Worm (Caenorhabditis elegans) whole organism, mixed stage, embryonic: ENCODE results near the gene K06A4.2.

Experiments used
- M03D4.4 ChIP-seq: sonication (generic microtip); optimal IDR thresholded peaks from 2 replicates; lab custom pipeline; 2017; ENCODE audit warnings: mild to moderate bottlenecking, missing genetic modification characterization, missing compliant biosample characterization
- bed-3 ChIP-seq: fragments of 200-800 bp; sonication (Bioruptor generic); optimal IDR thresholded peaks from 3 replicates; lab custom pipeline; 2018; ENCODE audit warnings: mild to moderate bottlenecking, missing genetic modification characterization, moderate library complexity, missing compliant biosample characterization
- blmp-1 ChIP-seq: fragments of 150-350 bp; optimal IDR thresholded peaks from 2 replicates; lab custom pipeline; 2014; ENCODE audit warnings: missing biosample characterization, missing genetic modification characterization
- ceh-39 ChIP-seq: fragments of 150-350 bp; optimal IDR thresholded peaks from 2 replicates; lab custom pipeline; 2014; ENCODE audit warnings: missing biosample characterization, missing genetic modification characterization
- ceh-43 ChIP-seq: fragments of 200-800 bp; sonication (Bioruptor generic); optimal IDR thresholded peaks from 2 replicates; lab custom pipeline; 2018; ENCODE audit warnings: mild to moderate bottlenecking, missing genetic modification characterization, moderate library complexity, missing compliant biosample characterization
- ces-1 ChIP-seq: fragments of 150-350 bp; optimal IDR thresholded peaks from 2 replicates; lab custom pipeline; 2014; ENCODE audit warnings: missing biosample characterization, missing genetic modification reagents, missing genetic modification characterization
- cnd-1 ChIP-seq: fragments of 200-800 bp; sonication (Bioruptor generic); optimal IDR thresholded peaks from 2 replicates; lab custom pipeline; 2018; ENCODE audit warnings: mild to moderate bottlenecking, missing genetic modification characterization, missing compliant biosample characterization
- elt-1 ChIP-seq: sonication (generic microtip); optimal IDR thresholded peaks from 2 replicates; lab custom pipeline; 2017; ENCODE audit warnings: missing genetic modification characterization, mild to moderate bottlenecking, missing compliant biosample characterization, antibody characterized with exemption, moderate library complexity, borderline replicate concordance; ENCODE audit not compliant: insufficient read depth
- flh-1 ChIP-seq: fragments of 200-800 bp; sonication (Bioruptor generic); optimal IDR thresholded peaks from 2 replicates; lab custom pipeline; 2018; ENCODE audit warnings: mild to moderate bottlenecking, missing genetic modification characterization, moderate library complexity, missing compliant biosample characterization
- ham-2 ChIP-seq: fragments of 200-800 bp; sonication (Bioruptor generic); optimal IDR thresholded peaks from 2 replicates; lab custom pipeline; 2018; ENCODE audit warnings: mild to moderate bottlenecking, missing genetic modification characterization, missing compliant biosample characterization
- hlh-1 ChIP-seq: fragments of 150-350 bp; optimal IDR thresholded peaks from 2 replicates; lab custom pipeline; 2014; ENCODE audit warnings: missing biosample characterization, missing genetic modification reagents, missing genetic modification characterization
- lin-13 ChIP-seq: fragments of 150-350 bp; optimal IDR thresholded peaks from 2 replicates; lab custom pipeline; 2014; ENCODE audit warnings: missing biosample characterization, missing genetic modification characterization
- lin-32 ChIP-seq: fragments of 200-800 bp; sonication (Bioruptor generic); optimal IDR thresholded peaks from 2 replicates; lab custom pipeline; 2018; ENCODE audit warnings: mild to moderate bottlenecking, missing genetic modification characterization, missing compliant biosample characterization
- lsy-2 ChIP-seq: fragments of 150-350 bp; optimal IDR thresholded peaks from 2 replicates; lab custom pipeline; 2014; ENCODE audit warnings: missing biosample characterization, missing genetic modification characterization
- mab-5 ChIP-seq: fragments of 150-350 bp; optimal IDR thresholded peaks from 2 replicates; lab custom pipeline; 2014; ENCODE audit warnings: missing biosample characterization, missing genetic modification characterization
- mep-1 ChIP-seq: fragments of 150-350 bp; optimal IDR thresholded peaks from 2 replicates; lab custom pipeline; 2017; ENCODE audit warnings: missing biosample characterization, missing genetic modification reagents, missing genetic modification characterization, inconsistent platforms
- mls-2 ChIP-seq: sonication (generic microtip); optimal IDR thresholded peaks from 2 replicates; lab custom pipeline; 2016; ENCODE audit warnings: mild to moderate bottlenecking, missing genetic modification characterization, moderate library complexity, missing compliant biosample characterization
- nhr-12 ChIP-seq: fragments of 150-350 bp; optimal IDR thresholded peaks from 2 replicates; lab custom pipeline; 2014; ENCODE audit warnings: missing biosample characterization, missing genetic modification characterization
- nhr-2 ChIP-seq: fragments of 150-350 bp; optimal IDR thresholded peaks from 2 replicates; lab custom pipeline; 2014; ENCODE audit warnings: missing biosample characterization, missing genetic modification characterization
- nhr-237 ChIP-seq: fragments of 150-350 bp; optimal IDR thresholded peaks from 2 replicates; lab custom pipeline; 2014; ENCODE audit warnings: missing biosample characterization, missing genetic modification characterization
- nhr-28 ChIP-seq: fragments of 150-350 bp; optimal IDR thresholded peaks from 2 replicates; lab custom pipeline; 2014; ENCODE audit warnings: missing biosample characterization, missing genetic modification characterization
- nhr-76 ChIP-seq: sonication (generic microtip); optimal IDR thresholded peaks from 2 replicates; lab custom pipeline; 2017; ENCODE audit warnings: missing biosample characterization, missing genetic modification characterization
- pha-4 ChIP-seq: fragments of 150-350 bp; optimal IDR thresholded peaks from 2 replicates; lab custom pipeline; 2018; ENCODE audit warnings: missing biosample characterization, missing genetic modification reagents, missing genetic modification characterization
- sem-2 ChIP-seq: fragments of 200-800 bp; sonication (Bioruptor generic); optimal IDR thresholded peaks from 2 replicates; lab custom pipeline; 2018; ENCODE audit warnings: mild to moderate bottlenecking, missing genetic modification characterization, missing compliant biosample characterization
- snpc-4 ChIP-seq: fragments of 150-350 bp; optimal IDR thresholded peaks from 2 replicates; lab custom pipeline; 2014; ENCODE audit warnings: missing biosample characterization, missing genetic modification characterization
- sptf-1 ChIP-seq: sonication (generic microtip); optimal IDR thresholded peaks from 2 replicates; lab custom pipeline; 2017; ENCODE audit warnings: mild to moderate bottlenecking, missing genetic modification characterization, moderate library complexity, missing compliant biosample characterization
- tbx-8 ChIP-seq: fragments of 200-800 bp; sonication (Bioruptor generic); optimal IDR thresholded peaks from 2 replicates; lab custom pipeline; 2018; ENCODE audit warnings: mild to moderate bottlenecking, missing genetic modification characterization, moderate library complexity, missing compliant biosample characterization
- unc-120 ChIP-seq: sonication (generic microtip); optimal IDR thresholded peaks from 2 replicates; lab custom pipeline; 2017; ENCODE audit warnings: missing genetic modification characterization, missing compliant biosample characterization; ENCODE audit not compliant: poor library complexity, severe bottlenecking
- unc-39 ChIP-seq: fragments of 150-350 bp; optimal IDR thresholded peaks from 2 replicates; lab custom pipeline; 2014; ENCODE audit warnings: missing biosample characterization, missing genetic modification characterization
- zip-8 ChIP-seq: fragments of 150-350 bp; optimal IDR thresholded peaks from 2 replicates; lab custom pipeline; 2014; ENCODE audit warnings: missing biosample characterization, missing genetic modification characterization
- ztf-11 ChIP-seq: fragments of 150-350 bp; optimal IDR thresholded peaks from 2 replicates; lab custom pipeline; 2014; ENCODE audit warnings: missing biosample characterization, missing genetic modification characterization

Gene K06A4.2

DNA sequence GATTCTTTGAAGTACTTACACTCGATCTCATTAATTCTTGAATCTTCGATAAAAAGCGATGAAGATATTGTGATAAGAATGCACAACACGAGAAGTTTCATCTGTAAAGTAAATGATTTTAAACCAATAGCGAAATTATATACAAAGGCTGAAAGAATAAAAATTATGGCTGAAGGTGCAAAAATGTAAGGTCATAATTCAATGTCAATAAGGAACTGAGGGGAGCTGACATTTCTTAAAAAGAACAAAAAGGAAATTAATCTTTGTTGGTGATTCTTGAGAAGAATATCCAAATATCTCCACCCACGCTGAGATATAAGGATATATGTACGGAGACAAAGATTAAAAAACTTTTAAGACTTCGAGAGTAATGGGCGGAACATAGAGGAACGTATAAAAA, 40.1 kb downstream of the K06A4.2 start, which contains the start of gene C50F4.9:
Gene C50F4.9, minus strand, starts transcription at position 101 of the 400 bp plus-strand sequence.
- TF ChIP-seq bed-3 (no peak), nhr-76 (tag; lab: Kevin White, UChicago) (no peak), sem-2 (GFP tag; lab: Kevin White, UChicago) (no peak), ham-2 (GFP tag; lab: Kevin White, UChicago) (no peak), ceh-43 (GFP tag; lab: Kevin White, UChicago) (no peak), unc-120 (no peak), nhr-2 (tag; lab: Kevin White, UChicago) (no peak), sptf-1 (tag; lab: Kevin White, UChicago) (no peak), lsy-2 (no peak), M03D4.4 (tag; lab: Kevin White, UChicago) (no peak), nhr-237 (tag; lab: Kevin White, UChicago) (no peak), lin-13 (tag; lab: Kevin White, UChicago) (no peak), zip-8 (tag; lab: Kevin White, UChicago) (no peak), blmp-1 (tag; lab: Kevin White, UChicago) (no peak)

- TF ChIP-seq nhr-28 (tag; lab: Kevin White, UChicago) (no peak), tbx-8 (GFP tag; lab: Kevin White, UChicago) (no peak), sem-2 (GFP tag; lab: Kevin White, UChicago) (no peak), ztf-11 (tag; lab: Kevin White, UChicago) (no peak), ham-2 (GFP tag; lab: Kevin White, UChicago) (no peak), ceh-43 (GFP tag; lab: Kevin White, UChicago) (no peak), ces-1 (GFP tag; lab: Kevin White, UChicago) (no peak), snpc-4 (tag; lab: Kevin White, UChicago) (no peak), mab-5 (no peak), ceh-39 (tag; lab: Kevin White, UChicago) (no peak), nhr-237 (tag; lab: Kevin White, UChicago) (no peak), zip-8 (tag; lab: Kevin White, UChicago) (no peak)
- TF ChIP-seq, all 35 proteins: peak for 0
Measured at ce11 chrV:9526470-9526869, 42.5 kb downstream of the K06A4.2 start, which contains the start of gene C50F4.1. Gene C50F4.1 (plus strand): TSS chrV:9526793.

- TF ChIP-seq ces-1 (GFP tag; lab: Kevin White, UChicago) (no peak), hlh-1 (no peak), tbx-8 (GFP tag; lab: Kevin White, UChicago) (no peak), mab-5 (no peak), mep-1 (no peak), cnd-1 (tag; lab: Kevin White, UChicago) (no peak), unc-120 (no peak), pha-4 (tag; lab: Kevin White, UChicago) (no peak), lin-32 (GFP tag; lab: Kevin White, UChicago) (no peak), elt-1 (no peak), nhr-76 (tag; lab: Kevin White, UChicago) (no peak)
Measured at ce11 chrV:9527337-9527736, 43.3 kb downstream of the K06A4.2 start.

ce11 chrV:9527984-9528383, 44.0 kb downstream of the K06A4.2 start:
- TF ChIP-seq tbx-8 (GFP tag; lab: Kevin White, UChicago), result no peak
- no peak for TF ChIP-seq elt-1
- no peak for TF ChIP-seq flh-1
- no peak for TF ChIP-seq mab-5
- no peak for TF ChIP-seq ham-2 (GFP tag; lab: Kevin White, UChicago)
- TF ChIP-seq nhr-237 (tag; lab: Kevin White, UChicago), result no peak

DNA sequence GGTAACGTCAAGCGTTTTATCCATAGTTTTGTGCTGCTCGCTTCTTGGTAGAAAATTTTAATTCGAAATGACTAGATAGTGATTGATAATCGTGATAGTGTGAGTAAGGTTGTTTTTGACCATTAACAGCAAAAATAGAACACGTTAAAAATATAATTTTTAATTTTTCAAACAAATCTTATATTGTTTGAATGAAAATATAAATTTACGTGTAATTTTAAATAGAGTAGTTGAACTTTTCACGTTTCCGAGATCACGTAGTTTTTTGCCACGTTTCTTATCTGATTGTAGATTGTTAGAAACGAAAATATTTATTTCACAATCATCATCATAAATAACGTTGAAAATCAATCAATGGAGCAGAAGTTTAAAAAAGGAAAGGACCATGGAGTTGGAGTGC, 47.5 kb downstream of the K06A4.2 start, which contains the start of the genes C50F4.10 and pfk-1.2:
Gene C50F4.10, minus strand, starts transcription at position 101 of the 400 bp plus-strand sequence.
Gene pfk-1.2, plus strand, starts transcription at position 325 of the 400 bp plus-strand sequence.
- no peak for TF ChIP-seq unc-39 (tag; lab: Kevin White, UChicago)
- no peak for TF ChIP-seq elt-1
- TF ChIP-seq ces-1 (GFP tag; lab: Kevin White, UChicago), result no peak
- no peak for TF ChIP-seq nhr-28 (tag; lab: Kevin White, UChicago)
- no peak for TF ChIP-seq nhr-12 (tag; lab: Kevin White, UChicago)
- TF ChIP-seq lin-13 (tag; lab: Kevin White, UChicago), result no peak
- TF ChIP-seq nhr-76 (tag; lab: Kevin White, UChicago), result no peak
- no peak for TF ChIP-seq mls-2
- no peak for TF ChIP-seq nhr-2 (tag; lab: Kevin White, UChicago)
